Fruit fly (Drosophila melanogaster) whole organism, embryonic: ENCODE results near the gene Stt3B.

ENCODE experiments used
- Adf1 ChIP-seq: fragments of 200-800 bp; sonication (Bioruptor generic); IDR thresholded peaks from 2 replicates; pipeline ENCODE4 v1.3.6; 2022; ENCODE audit warnings: missing biosample characterization, missing genetic modification characterization
- CG10274 ChIP-seq: fragments of 200-800 bp; sonication (Bioruptor generic); optimal IDR thresholded peaks from 3 replicates; lab custom pipeline; 2017; ENCODE audit warnings: missing biosample characterization, mild to moderate bottlenecking, missing genetic modification characterization
- CG11456 ChIP-seq: fragments of 200-800 bp; sonication (Bioruptor generic); IDR thresholded peaks from 3 replicates; pipeline ENCODE4 v1.3.6; 2022; ENCODE audit warnings: missing biosample characterization, missing genetic modification characterization
- CG1233 ChIP-seq: fragments of 200-800 bp; sonication (Bioruptor generic); optimal IDR thresholded peaks from 4 replicates; lab custom pipeline; 2018; ENCODE audit warnings: missing biosample characterization, mild to moderate bottlenecking, missing genetic modification characterization
- CG13123 ChIP-seq: fragments of 200-800 bp; sonication (Bioruptor generic); optimal IDR thresholded peaks from 2 replicates; lab custom pipeline; 2016; ENCODE audit warnings: missing biosample characterization, missing genetic modification characterization
- CG1529 ChIP-seq: fragments of 200-800 bp; sonication (Bioruptor generic); optimal IDR thresholded peaks from 3 replicates; lab custom pipeline; 2018; ENCODE audit warnings: missing biosample characterization, missing genetic modification characterization
- CG15479 ChIP-seq: fragments of 200-800 bp; sonication (Bioruptor generic); optimal IDR thresholded peaks from 3 replicates; lab custom pipeline; 2019; ENCODE audit warnings: missing biosample characterization, mild to moderate bottlenecking, missing genetic modification characterization, moderate library complexity
- CG15601 ChIP-seq: fragments of 200-800 bp; sonication (Bioruptor generic); optimal IDR thresholded peaks from 3 replicates; lab custom pipeline; 2019; ENCODE audit warnings: missing biosample characterization, mild to moderate bottlenecking, missing genetic modification characterization, moderate library complexity
- CG1647 ChIP-seq: fragments of 200-800 bp; sonication (Bioruptor generic); optimal IDR thresholded peaks from 3 replicates; lab custom pipeline; 2016; ENCODE audit warnings: missing biosample characterization, missing genetic modification characterization
- CG17186 ChIP-seq: fragments of 200-800 bp; sonication (Bioruptor generic); optimal IDR thresholded peaks from 3 replicates; lab custom pipeline; 2017; ENCODE audit warnings: missing biosample characterization, missing genetic modification reagents, missing genetic modification characterization
- CG17361 ChIP-seq: fragments of 200-800 bp; sonication (Bioruptor generic); IDR thresholded peaks from 3 replicates; pipeline ENCODE4 v1.3.6; 2022; ENCODE audit warnings: missing biosample characterization, missing genetic modification characterization
- CG1832 ChIP-seq: fragments of 200-800 bp; sonication (Bioruptor generic); optimal IDR thresholded peaks from 2 replicates; lab custom pipeline; 2017; ENCODE audit warnings: missing biosample characterization, mild to moderate bottlenecking, missing genetic modification characterization, inconsistent platforms
- CG18476 ChIP-seq: fragments of 200-800 bp; sonication (Bioruptor generic); optimal IDR thresholded peaks from 2 replicates; lab custom pipeline; 2016; ENCODE audit warnings: missing biosample characterization, mild to moderate bottlenecking, missing genetic modification characterization
- CG18599 ChIP-seq: fragments of 200-800 bp; sonication (Bioruptor generic); optimal IDR thresholded peaks from 3 replicates; lab custom pipeline; 2017; ENCODE audit warnings: missing biosample characterization, missing genetic modification characterization, mild to moderate bottlenecking, moderate library complexity, missing genetic modification reagents
- CG2199 ChIP-seq: fragments of 200-800 bp; sonication (Bioruptor generic); IDR thresholded peaks from 3 replicates; pipeline ENCODE4 v1.3.6; 2022; ENCODE audit warnings: missing biosample characterization, missing genetic modification characterization
- CG3726 ChIP-seq: fragments of 200-800 bp; sonication (Bioruptor generic); IDR thresholded peaks from 3 replicates; pipeline ENCODE4, ENCODE4 v1.3.6; 2022; ENCODE audit warnings: missing biosample characterization, missing genetic modification characterization
- CG4328 ChIP-seq: fragments of 200-800 bp; sonication (Bioruptor generic); optimal IDR thresholded peaks from 3 replicates; lab custom pipeline; 2017; ENCODE audit warnings: missing biosample characterization, missing genetic modification reagents, missing genetic modification characterization
- CG4820 ChIP-seq: fragments of 200-800 bp; sonication (Bioruptor generic); optimal IDR thresholded peaks from 3 replicates; lab custom pipeline; 2016; ENCODE audit warnings: missing biosample characterization, missing genetic modification characterization
- CG5180 ChIP-seq: fragments of 200-800 bp; sonication (Bioruptor generic); optimal IDR thresholded peaks from 3 replicates; lab custom pipeline; 2017; ENCODE audit warnings: missing biosample characterization, missing genetic modification characterization, mild to moderate bottlenecking, moderate library complexity, missing genetic modification reagents
- CG6765 ChIP-seq: fragments of 200-800 bp; sonication (Bioruptor generic); optimal IDR thresholded peaks from 3 replicates; lab custom pipeline; 2017; ENCODE audit warnings: missing biosample characterization, mild to moderate bottlenecking, missing genetic modification characterization
- CG7745 ChIP-seq: fragments of 200-800 bp; sonication (Bioruptor generic); optimal IDR thresholded peaks from 2 replicates; lab custom pipeline; 2018; ENCODE audit warnings: missing biosample characterization, mild to moderate bottlenecking, missing genetic modification characterization, moderate library complexity
- CG8089 ChIP-seq: fragments of 200-800 bp; sonication (Bioruptor generic); optimal IDR thresholded peaks from 3 replicates; lab custom pipeline; 2016; ENCODE audit warnings: missing biosample characterization, missing genetic modification characterization
- Dfd ChIP-seq, 2 experiments: fragments of >200 bp; optimal IDR thresholded peaks; 2 replicates each; lab custom pipeline; 2017; ENCODE audit warnings: missing biosample characterization in 2 of 2, missing genetic modification characterization in 2 of 2
- Dip3 ChIP-seq: fragments of 200-800 bp; sonication (Bioruptor generic); optimal IDR thresholded peaks from 3 replicates; lab custom pipeline; 2016; ENCODE audit warnings: missing biosample characterization, missing genetic modification characterization
- E2f2 ChIP-seq: fragments of 200-800 bp; sonication (Bioruptor generic); IDR thresholded peaks from 2 replicates; pipeline ENCODE4 v1.3.6; 2022; ENCODE audit warnings: missing biosample characterization, missing genetic modification characterization
- Elba2 ChIP-seq: fragments of 200-800 bp; sonication (Bioruptor generic); optimal IDR thresholded peaks from 3 replicates; lab custom pipeline; 2016; ENCODE audit warnings: missing biosample characterization, missing genetic modification characterization
- Oli ChIP-seq: fragments of 200-800 bp; sonication (Bioruptor generic); optimal IDR thresholded peaks from 2 replicates; lab custom pipeline; 2018; ENCODE audit warnings: missing biosample characterization, mild to moderate bottlenecking, missing genetic modification characterization, moderate library complexity
- Opbp ChIP-seq: fragments of 200-800 bp; sonication (Bioruptor generic); IDR thresholded peaks from 3 replicates; pipeline ENCODE4 v1.3.6; 2022; ENCODE audit warnings: missing biosample characterization, missing genetic modification characterization; ENCODE audit not compliant: partially characterized antibody
- Six4 ChIP-seq: fragments of 200-800 bp; sonication (Bioruptor generic); optimal IDR thresholded peaks from 2 replicates; lab custom pipeline; 2016; ENCODE audit warnings: missing biosample characterization, missing genetic modification characterization
- amos ChIP-seq: fragments of 200-800 bp; sonication (Bioruptor generic); IDR thresholded peaks from 2 replicates; pipeline ENCODE4 v1.3.6; 2022; ENCODE audit warnings: missing biosample characterization, missing genetic modification characterization; ENCODE audit not compliant: partially characterized antibody
- ap ChIP-seq: fragments of 200-800 bp; sonication (Bioruptor generic); IDR thresholded peaks from 2 replicates; pipeline ENCODE4 v1.3.6; 2022; ENCODE audit warnings: missing biosample characterization, missing genetic modification characterization
- ara ChIP-seq: fragments of 200-800 bp; sonication (Bioruptor generic); IDR thresholded peaks from 2 replicates; pipeline ENCODE4 v1.3.6; 2022; ENCODE audit warnings: missing biosample characterization, missing genetic modification characterization
- ase ChIP-seq: fragments of 200-800 bp; sonication (Bioruptor generic); IDR thresholded peaks from 3 replicates; pipeline ENCODE4 v1.3.6; 2022; ENCODE audit warnings: missing biosample characterization, missing genetic modification characterization
- br ChIP-seq: fragments of >200 bp; optimal IDR thresholded peaks from 2 replicates; lab custom pipeline; 2017
- chif ChIP-seq, 2 experiments: fragments of 200-800 bp; sonication (Bioruptor generic); optimal IDR thresholded peaks; 3 replicates each; lab custom pipeline; 2016; ENCODE audit warnings: missing biosample characterization in 2 of 2, missing genetic modification characterization in 2 of 2
- disco-r ChIP-seq: fragments of 200-800 bp; sonication (Bioruptor generic); optimal IDR thresholded peaks from 2 replicates; lab custom pipeline; 2016; ENCODE audit warnings: missing biosample characterization, missing genetic modification characterization
- en ChIP-seq: fragments of 200-800 bp; sonication (Bioruptor generic); optimal IDR thresholded peaks from 2 replicates; lab custom pipeline; 2016; ENCODE audit warnings: missing biosample characterization, missing genetic modification characterization
- hbn ChIP-seq: fragments of 200-800 bp; sonication (Bioruptor generic); IDR thresholded peaks from 2 replicates; pipeline ENCODE4 v1.3.6; 2022; ENCODE audit warnings: missing biosample characterization, missing genetic modification characterization; ENCODE audit not compliant: partially characterized antibody
- jing ChIP-seq: fragments of 200-800 bp; sonication (Bioruptor generic); optimal IDR thresholded peaks from 2 replicates; lab custom pipeline; 2018; ENCODE audit warnings: missing biosample characterization, mild to moderate bottlenecking, missing genetic modification characterization
- lilli ChIP-seq: fragments of 200-800 bp; sonication (Bioruptor generic); optimal IDR thresholded peaks from 3 replicates; lab custom pipeline; 2016; ENCODE audit warnings: missing biosample characterization, missing genetic modification characterization
- nau ChIP-seq: fragments of 200-800 bp; sonication (Bioruptor generic); optimal IDR thresholded peaks from 3 replicates; lab custom pipeline; 2017; ENCODE audit warnings: missing biosample characterization, mild to moderate bottlenecking, missing genetic modification characterization, missing genetic modification reagents
- otp ChIP-seq: fragments of 200-800 bp; sonication (Bioruptor generic); IDR thresholded peaks from 3 replicates; pipeline ENCODE4, ENCODE4 v1.3.6; 2022; ENCODE audit warnings: missing biosample characterization, missing genetic modification characterization
- peb ChIP-seq: fragments of 200-800 bp; sonication (Bioruptor generic); IDR thresholded peaks from 2 replicates; pipeline ENCODE4 v1.3.6; 2022; ENCODE audit warnings: missing biosample characterization, missing genetic modification characterization
- prd ChIP-seq, 3 experiments: fragments of >200 bp in 2 of 3; fragments of 200-800 bp in 1 of 3; sonication (Bioruptor generic) in 1 of 3; optimal IDR thresholded peaks in 2 of 3; IDR thresholded peaks in 1 of 3; 2 replicates in 2 of 3; 3 replicates in 1 of 3; pipeline versions ENCODE4 v1.3.6 to Lab custom; 2017 to 2022; ENCODE audit warnings: missing biosample characterization in 1 of 3, missing genetic modification characterization in 1 of 3
- ranshi ChIP-seq: fragments of 200-800 bp; sonication (Bioruptor generic); IDR thresholded peaks from 2 replicates; pipeline ENCODE4 v1.3.6; 2022; ENCODE audit warnings: missing biosample characterization, missing genetic modification characterization
- rib ChIP-seq: fragments of 200-800 bp; sonication (Bioruptor generic); IDR thresholded peaks from 2 replicates; pipeline ENCODE4 v1.3.6; 2022; ENCODE audit warnings: missing biosample characterization, missing genetic modification characterization
- sim ChIP-seq: fragments of 200-800 bp; sonication (Bioruptor generic); IDR thresholded peaks from 2 replicates; pipeline ENCODE4 v1.3.6; 2022; ENCODE audit warnings: missing biosample characterization, missing genetic modification characterization
- so ChIP-seq: fragments of 200-800 bp; sonication (Bioruptor generic); IDR thresholded peaks from 3 replicates; pipeline ENCODE4 v1.3.6; 2022; ENCODE audit warnings: missing biosample characterization, missing genetic modification characterization
- toy ChIP-seq: fragments of 200-800 bp; sonication (Bioruptor generic); IDR thresholded peaks from 2 replicates; pipeline ENCODE4 v1.3.6; 2022; ENCODE audit warnings: missing biosample characterization, missing genetic modification characterization
- wor ChIP-seq: fragments of 200-800 bp; sonication (Bioruptor generic); IDR thresholded peaks from 2 replicates; pipeline ENCODE4 v1.3.6; 2022; ENCODE audit warnings: missing biosample characterization, missing genetic modification characterization

The Stt3B gene

dm6 chr3R:25024895-25025557 lies 44.4 kb downstream of the Stt3B start, which contains the start of the genes EMC6 and Hr96 (continued):
- TF ChIP-seq Oli (tag; lab: Kevin White, UChicago) (peak; percentile 87), toy (GFP tag; lab: Robert Waterston, UW) (peak; percentile 78), prd (optimal IDR thresholded peaks at IDR 0.05; lab: Kevin White, UChicago) (no peak), prd (GFP tag; IDR thresholded peaks at IDR 0.05; lab: Robert Waterston, UW) (peak; percentile 96), hbn (peak; percentile 45), E2f2 (peak; percentile 75), Adf1 (GFP tag; lab: Robert Waterston, UW) (peak; percentile 78), CG18476 (GFP tag; lab: Kevin White, UChicago) (peak; percentile 94), nau (no peak), CG7745 (tag; lab: Kevin White, UChicago) (no peak), CG1233 (GFP tag; lab: Kevin White, UChicago) (peak; percentile 87), CG1832 (GFP tag; lab: Kevin White, UChicago) (no peak), Dip3 (GFP tag; lab: Kevin White, UChicago) (peak; percentile 94), CG11456 (peak; percentile 97), CG8089 (GFP tag; lab: Kevin White, UChicago) (peak; percentile 86), CG15601 (tag; lab: Kevin White, UChicago) (peak; percentile 84), wor (GFP tag; lab: Robert Waterston, UW) (peak; percentile 79), en (GFP tag; lab: Kevin White, UChicago) (peak; percentile 80), chif (GFP tag; optimal IDR thresholded peaks at IDR 0.05; lab: Kevin White, UChicago) (peak; percentile 89 to 94), CG13123 (GFP tag; lab: Kevin White, UChicago) (no peak), CG5180 (GFP tag; lab: Kevin White, UChicago) (no peak), amos (GFP tag; lab: Robert Waterston, UW) (peak; percentile 63), CG6765 (GFP tag; lab: Kevin White, UChicago) (peak; percentile 73), so (GFP tag; lab: Robert Waterston, UW) (peak; percentile 93), CG1529 (GFP tag; lab: Kevin White, UChicago) (peak; percentile 78), Elba2 (peak; percentile 78), ase (GFP tag; lab: Robert Waterston, UW) (peak; percentile 90), otp (GFP tag; lab: Robert Waterston, UW) (peak; percentile 92), CG4820 (peak; percentile 91), sim (peak; percentile 80), Dfd (GFP tag; optimal IDR thresholded peaks at IDR 0.05; lab: Kevin White, UChicago) (no peak), Six4 (GFP tag; lab: Kevin White, UChicago) (peak; percentile 91), Opbp (GFP tag; lab: Robert Waterston, UW) (peak; percentile 65; the same call in 1 of the 3 replicates), CG1647 (peak; percentile 93), lilli (GFP tag; lab: Kevin White, UChicago) (peak; percentile 98), disco-r (GFP tag; lab: Kevin White, UChicago) (peak; percentile 86), CG3726 (GFP tag; lab: Robert Waterston, UW) (peak; percentile 89), CG2199 (GFP tag; lab: Robert Waterston, UW) (peak; percentile 87; the same call in 2 of the 3 replicates), br (lab: Kevin White, UChicago) (no peak), ranshi (GFP tag; lab: Robert Waterston, UW) (peak; percentile 91), CG15479 (GFP tag; lab: Kevin White, UChicago) (no peak), CG4328 (GFP tag; lab: Kevin White, UChicago) (peak; percentile 87), jing (peak; percentile 80), peb (GFP tag; lab: Robert Waterston, UW) (peak; percentile 47; the same call in 1 of the 2 replicates), CG10274 (GFP tag; lab: Kevin White, UChicago) (peak; percentile 57), ap (GFP tag; lab: Robert Waterston, UW) (peak; percentile 74), CG17186 (GFP tag; lab: Kevin White, UChicago) (peak; percentile 87), CG17361 (GFP tag; lab: Robert Waterston, UW) (peak; percentile 93), CG18599 (peak; percentile 96), ara (peak; percentile 93), rib (GFP tag; lab: Robert Waterston, UW) (peak; percentile 83)
